Fruit fly (Drosophila melanogaster): ENCODE measurements around the gene Rilpl.

DNA sequence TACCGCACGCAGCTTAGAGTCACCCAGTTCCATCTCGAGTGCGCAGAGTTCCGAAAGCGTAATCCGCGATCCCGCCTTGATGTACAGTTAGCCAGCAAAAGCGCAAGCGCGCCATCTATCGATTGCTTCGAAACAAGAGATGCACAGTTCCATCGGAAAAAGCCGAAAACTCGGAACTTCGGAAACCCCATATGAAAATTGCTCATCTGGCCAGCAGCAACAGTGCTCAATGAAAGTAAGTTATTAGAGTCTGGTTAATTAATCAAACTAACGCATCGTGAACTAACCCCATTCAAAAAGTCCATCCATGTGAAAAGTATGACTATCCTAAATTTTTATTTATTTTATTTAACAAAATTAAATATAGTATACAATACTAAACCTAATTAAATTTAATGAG is 35.4 kb upstream of the Rilpl start, which contains the start of gene png:
- no peak for TF ChIP-seq Ets98B (GFP tag; IDR thresholded peaks at IDR 0.05)
- no peak for TF ChIP-seq Snoo (tag; optimal IDR thresholded peaks at IDR 0.05)
- no peak for TF ChIP-seq CG17806 (tag; optimal IDR thresholded peaks at IDR 0.05)
- TF ChIP-seq EcR (GFP tag; optimal IDR thresholded peaks at IDR 0.05) = no peak
- TF ChIP-seq CG15710 (tag; optimal IDR thresholded peaks at IDR 0.05) = no peak
- no peak for TF ChIP-seq CG34367 (tag; optimal IDR thresholded peaks at IDR 0.05)
- no peak for TF ChIP-seq fd96Ca (GFP tag; IDR thresholded peaks at IDR 0.05)
- TF ChIP-seq CG4496 (GFP tag; IDR thresholded peaks at IDR 0.05) = no peak
- no peak for TF ChIP-seq CG8159 (tag; optimal IDR thresholded peaks at IDR 0.05)
- TF ChIP-seq gl (tag; optimal IDR thresholded peaks at IDR 0.05) = no peak
- TF ChIP-seq CG14655 (GFP tag; optimal IDR thresholded peaks at IDR 0.05) = no peak
- no peak for TF ChIP-seq D1 (tag; optimal IDR thresholded peaks at IDR 0.05)
- no peak for TF ChIP-seq CG8301 (tag; optimal IDR thresholded peaks at IDR 0.05)

Data from whole organism, pupa.